Worm (Caenorhabditis elegans) whole organism, mixed stage, embryonic: ENCODE results near the gene gly-20.

Source experiments
- M03D4.4 ChIP-seq: sonication (generic microtip); optimal IDR thresholded peaks from 2 replicates; lab custom pipeline; 2017; ENCODE audit warnings: mild to moderate bottlenecking, missing genetic modification characterization, missing compliant biosample characterization
- bed-3 ChIP-seq: fragments of 200-800 bp; sonication (Bioruptor generic); optimal IDR thresholded peaks from 3 replicates; lab custom pipeline; 2018; ENCODE audit warnings: mild to moderate bottlenecking, missing genetic modification characterization, moderate library complexity, missing compliant biosample characterization
- blmp-1 ChIP-seq: fragments of 150-350 bp; optimal IDR thresholded peaks from 2 replicates; lab custom pipeline; 2014; ENCODE audit warnings: missing biosample characterization, missing genetic modification characterization
- ceh-39 ChIP-seq: fragments of 150-350 bp; optimal IDR thresholded peaks from 2 replicates; lab custom pipeline; 2014; ENCODE audit warnings: missing biosample characterization, missing genetic modification characterization
- ceh-43 ChIP-seq: fragments of 200-800 bp; sonication (Bioruptor generic); optimal IDR thresholded peaks from 2 replicates; lab custom pipeline; 2018; ENCODE audit warnings: mild to moderate bottlenecking, missing genetic modification characterization, moderate library complexity, missing compliant biosample characterization
- ceh-83 ChIP-seq: fragments of 200-800 bp; sonication (Bioruptor generic); optimal IDR thresholded peaks from 2 replicates; lab custom pipeline; 2018; ENCODE audit warnings: mild to moderate bottlenecking, missing genetic modification characterization, missing compliant biosample characterization
- ces-1 ChIP-seq: fragments of 150-350 bp; optimal IDR thresholded peaks from 2 replicates; lab custom pipeline; 2014; ENCODE audit warnings: missing biosample characterization, missing genetic modification reagents, missing genetic modification characterization
- cnd-1 ChIP-seq: fragments of 200-800 bp; sonication (Bioruptor generic); optimal IDR thresholded peaks from 2 replicates; lab custom pipeline; 2018; ENCODE audit warnings: mild to moderate bottlenecking, missing genetic modification characterization, missing compliant biosample characterization
- drap-1 ChIP-seq: fragments of 200-800 bp; sonication (Bioruptor generic); optimal IDR thresholded peaks from 3 replicates; lab custom pipeline; 2018; ENCODE audit warnings: mild to moderate bottlenecking, missing genetic modification characterization, missing compliant biosample characterization
- elt-1 ChIP-seq: sonication (generic microtip); optimal IDR thresholded peaks from 2 replicates; lab custom pipeline; 2017; ENCODE audit warnings: missing genetic modification characterization, mild to moderate bottlenecking, missing compliant biosample characterization, antibody characterized with exemption, moderate library complexity, borderline replicate concordance; ENCODE audit not compliant: insufficient read depth
- elt-3 ChIP-seq: fragments of 150-350 bp; optimal IDR thresholded peaks from 2 replicates; lab custom pipeline; 2014; ENCODE audit warnings: missing biosample characterization, missing genetic modification characterization
- flh-1 ChIP-seq: fragments of 200-800 bp; sonication (Bioruptor generic); optimal IDR thresholded peaks from 2 replicates; lab custom pipeline; 2018; ENCODE audit warnings: mild to moderate bottlenecking, missing genetic modification characterization, moderate library complexity, missing compliant biosample characterization
- ham-2 ChIP-seq: fragments of 200-800 bp; sonication (Bioruptor generic); optimal IDR thresholded peaks from 2 replicates; lab custom pipeline; 2018; ENCODE audit warnings: mild to moderate bottlenecking, missing genetic modification characterization, missing compliant biosample characterization
- hlh-1 ChIP-seq: fragments of 150-350 bp; optimal IDR thresholded peaks from 2 replicates; lab custom pipeline; 2014; ENCODE audit warnings: missing biosample characterization, missing genetic modification reagents, missing genetic modification characterization
- lin-13 ChIP-seq: fragments of 150-350 bp; optimal IDR thresholded peaks from 2 replicates; lab custom pipeline; 2014; ENCODE audit warnings: missing biosample characterization, missing genetic modification characterization
- lin-32 ChIP-seq: fragments of 200-800 bp; sonication (Bioruptor generic); optimal IDR thresholded peaks from 2 replicates; lab custom pipeline; 2018; ENCODE audit warnings: mild to moderate bottlenecking, missing genetic modification characterization, missing compliant biosample characterization
- lsy-2 ChIP-seq: fragments of 150-350 bp; optimal IDR thresholded peaks from 2 replicates; lab custom pipeline; 2014; ENCODE audit warnings: missing biosample characterization, missing genetic modification characterization
- mab-5 ChIP-seq: fragments of 150-350 bp; optimal IDR thresholded peaks from 2 replicates; lab custom pipeline; 2014; ENCODE audit warnings: missing biosample characterization, missing genetic modification characterization
- mep-1 ChIP-seq: fragments of 150-350 bp; optimal IDR thresholded peaks from 2 replicates; lab custom pipeline; 2017; ENCODE audit warnings: missing biosample characterization, missing genetic modification reagents, missing genetic modification characterization, inconsistent platforms
- mls-2 ChIP-seq: sonication (generic microtip); optimal IDR thresholded peaks from 2 replicates; lab custom pipeline; 2016; ENCODE audit warnings: mild to moderate bottlenecking, missing genetic modification characterization, moderate library complexity, missing compliant biosample characterization
- nhr-12 ChIP-seq: fragments of 150-350 bp; optimal IDR thresholded peaks from 2 replicates; lab custom pipeline; 2014; ENCODE audit warnings: missing biosample characterization, missing genetic modification characterization
- nhr-2 ChIP-seq: fragments of 150-350 bp; optimal IDR thresholded peaks from 2 replicates; lab custom pipeline; 2014; ENCODE audit warnings: missing biosample characterization, missing genetic modification characterization
- nhr-237 ChIP-seq: fragments of 150-350 bp; optimal IDR thresholded peaks from 2 replicates; lab custom pipeline; 2014; ENCODE audit warnings: missing biosample characterization, missing genetic modification characterization
- nhr-28 ChIP-seq: fragments of 150-350 bp; optimal IDR thresholded peaks from 2 replicates; lab custom pipeline; 2014; ENCODE audit warnings: missing biosample characterization, missing genetic modification characterization
- nhr-76 ChIP-seq: sonication (generic microtip); optimal IDR thresholded peaks from 2 replicates; lab custom pipeline; 2017; ENCODE audit warnings: missing biosample characterization, missing genetic modification characterization
- pha-4 ChIP-seq: fragments of 150-350 bp; optimal IDR thresholded peaks from 2 replicates; lab custom pipeline; 2018; ENCODE audit warnings: missing biosample characterization, missing genetic modification reagents, missing genetic modification characterization
- sem-2 ChIP-seq: fragments of 200-800 bp; sonication (Bioruptor generic); optimal IDR thresholded peaks from 2 replicates; lab custom pipeline; 2018; ENCODE audit warnings: mild to moderate bottlenecking, missing genetic modification characterization, missing compliant biosample characterization
- snpc-4 ChIP-seq: fragments of 150-350 bp; optimal IDR thresholded peaks from 2 replicates; lab custom pipeline; 2014; ENCODE audit warnings: missing biosample characterization, missing genetic modification characterization
- sptf-1 ChIP-seq: sonication (generic microtip); optimal IDR thresholded peaks from 2 replicates; lab custom pipeline; 2017; ENCODE audit warnings: mild to moderate bottlenecking, missing genetic modification characterization, moderate library complexity, missing compliant biosample characterization
- tbx-8 ChIP-seq: fragments of 200-800 bp; sonication (Bioruptor generic); optimal IDR thresholded peaks from 2 replicates; lab custom pipeline; 2018; ENCODE audit warnings: mild to moderate bottlenecking, missing genetic modification characterization, moderate library complexity, missing compliant biosample characterization
- unc-120 ChIP-seq: sonication (generic microtip); optimal IDR thresholded peaks from 2 replicates; lab custom pipeline; 2017; ENCODE audit warnings: missing genetic modification characterization, missing compliant biosample characterization; ENCODE audit not compliant: poor library complexity, severe bottlenecking
- unc-39 ChIP-seq: fragments of 150-350 bp; optimal IDR thresholded peaks from 2 replicates; lab custom pipeline; 2014; ENCODE audit warnings: missing biosample characterization, missing genetic modification characterization
- unc-62 ChIP-seq: fragments of 150-350 bp; optimal IDR thresholded peaks from 2 replicates; lab custom pipeline; 2014; ENCODE audit warnings: missing biosample characterization, missing genetic modification reagents, missing genetic modification characterization
- zip-8 ChIP-seq: fragments of 150-350 bp; optimal IDR thresholded peaks from 2 replicates; lab custom pipeline; 2014; ENCODE audit warnings: missing biosample characterization, missing genetic modification characterization
- ztf-11 ChIP-seq: fragments of 150-350 bp; optimal IDR thresholded peaks from 2 replicates; lab custom pipeline; 2014; ENCODE audit warnings: missing biosample characterization, missing genetic modification characterization

gly-20 gene

DNA sequence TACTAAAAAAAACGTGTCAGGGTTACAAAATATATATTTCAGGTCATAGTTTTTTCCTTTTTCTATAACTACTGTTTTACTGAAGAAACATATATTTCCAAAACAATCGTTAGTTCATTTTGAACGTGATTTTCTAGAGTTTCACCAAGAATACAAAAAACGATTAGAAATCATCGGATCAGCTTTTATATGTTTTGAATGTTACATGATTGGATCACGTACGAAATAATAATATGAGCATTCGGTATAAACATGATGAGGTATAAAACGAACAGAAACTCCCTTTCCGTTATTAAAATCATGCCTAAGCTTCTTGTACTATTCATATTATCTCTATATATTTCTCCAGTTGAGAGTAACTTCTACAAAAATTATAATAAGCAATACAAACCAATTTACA lies 9.5 kb upstream of the gly-20 start, which contains the start of gene clec-223:
Gene clec-223 (plus strand): TSS at position 301 of the 400 bp plus-strand sequence.
- TF ChIP-seq unc-120 (tag; lab: Kevin White, UChicago): no peak
- no peak for TF ChIP-seq sptf-1 (tag; lab: Kevin White, UChicago)
- no peak for TF ChIP-seq drap-1 (GFP tag; lab: Kevin White, UChicago)

DNA sequence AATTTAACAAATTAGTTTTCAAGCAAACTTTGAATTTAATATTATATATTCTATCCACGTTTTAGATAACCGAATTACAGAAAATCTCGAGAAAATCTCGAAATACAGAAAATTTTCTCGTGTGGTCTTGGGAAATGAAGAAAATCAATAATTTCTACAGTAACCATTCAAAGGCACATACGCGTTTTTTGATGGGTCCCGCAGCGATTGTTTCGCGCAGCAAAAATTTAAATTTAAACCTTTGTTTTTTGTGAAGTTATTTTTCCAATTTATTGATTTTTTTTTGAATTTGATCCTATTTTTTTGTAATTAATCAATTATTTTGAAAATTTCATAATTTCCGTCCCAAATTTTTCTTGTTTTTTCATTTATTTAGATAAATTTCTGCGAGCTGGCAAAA lies 2.8 kb upstream of the gly-20 start:
- TF ChIP-seq bed-3 (GFP tag; lab: Kevin White, UChicago) (no peak), sptf-1 (tag; lab: Kevin White, UChicago) (no peak), drap-1 (GFP tag; lab: Kevin White, UChicago) (no peak), unc-39 (tag; lab: Kevin White, UChicago) (no peak), pha-4 (tag; lab: Kevin White, UChicago) (no peak), sem-2 (GFP tag; lab: Kevin White, UChicago) (no peak), ceh-83 (GFP tag; lab: Kevin White, UChicago) (no peak), mls-2 (tag; lab: Kevin White, UChicago) (no peak), nhr-2 (tag; lab: Kevin White, UChicago) (no peak), unc-120 (tag; lab: Kevin White, UChicago) (no peak), hlh-1 (no peak), mab-5 (tag; lab: Kevin White, UChicago) (no peak), lin-32 (GFP tag; lab: Kevin White, UChicago) (no peak), unc-62 (GFP tag; lab: Kevin White, UChicago) (no peak), ceh-43 (GFP tag; lab: Kevin White, UChicago) (no peak), nhr-12 (no peak)

DNA sequence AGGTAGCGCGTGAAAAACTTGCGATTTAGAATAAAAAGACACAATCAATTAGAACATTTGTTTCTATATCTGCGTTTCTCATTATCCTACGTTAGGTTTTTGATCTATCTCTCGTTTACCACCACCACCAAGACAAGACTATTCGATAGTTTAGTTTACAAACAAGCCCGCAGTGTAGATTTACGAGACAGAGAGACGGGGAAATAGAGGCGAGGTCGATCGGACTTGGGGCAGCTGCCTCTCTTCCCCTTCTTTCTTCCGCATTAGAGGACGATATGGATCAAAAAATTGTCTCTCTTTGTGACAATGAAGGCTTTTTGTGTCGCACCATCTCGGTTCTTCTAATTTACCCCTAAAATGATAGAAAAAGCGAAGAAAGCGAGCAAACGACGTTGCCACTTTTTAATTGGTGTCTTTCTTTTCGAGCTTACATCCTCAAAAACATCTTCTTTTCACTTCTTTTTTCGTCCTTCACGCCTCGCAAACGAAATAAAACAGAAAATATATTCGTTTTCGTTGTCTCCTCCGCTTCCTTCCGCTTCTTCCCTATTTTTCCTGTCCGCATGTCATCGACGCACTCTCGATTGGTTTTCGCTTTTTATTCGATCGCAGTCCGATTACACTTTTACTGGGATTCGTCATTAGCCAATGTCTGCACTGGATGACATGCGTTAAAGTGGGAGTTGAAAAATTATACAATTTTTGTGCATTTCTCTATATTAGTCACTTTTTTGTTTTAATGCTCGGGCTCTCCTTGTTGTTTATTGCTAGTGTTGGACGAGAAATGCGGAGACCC lies 760 bp upstream of the gly-20 start:
- TF ChIP-seq ceh-43 (GFP tag; lab: Kevin White, UChicago) (no peak), blmp-1 (peak; percentile 69), flh-1 (GFP tag; lab: Kevin White, UChicago) (no peak), M03D4.4 (no peak), lin-32 (GFP tag; lab: Kevin White, UChicago) (no peak), unc-62 (GFP tag; lab: Kevin White, UChicago) (peak; percentile 39), nhr-76 (tag; lab: Kevin White, UChicago) (no peak), nhr-28 (tag; lab: Kevin White, UChicago) (no peak), nhr-12 (no peak), elt-1 (tag; lab: Kevin White, UChicago) (peak; percentile 41), pha-4 (tag; lab: Kevin White, UChicago) (no peak), unc-39 (tag; lab: Kevin White, UChicago) (no peak), lin-13 (tag; lab: Kevin White, UChicago) (no peak), mab-5 (tag; lab: Kevin White, UChicago) (no peak), nhr-2 (tag; lab: Kevin White, UChicago) (no peak), cnd-1 (tag; lab: Kevin White, UChicago) (no peak), lsy-2 (tag; lab: Kevin White, UChicago) (no peak), ceh-39 (tag; lab: Kevin White, UChicago) (peak; percentile 39), sem-2 (GFP tag; lab: Kevin White, UChicago) (no peak), snpc-4 (tag; lab: Kevin White, UChicago) (no peak), unc-120 (tag; lab: Kevin White, UChicago) (peak; percentile 38), elt-3 (no peak), ceh-83 (GFP tag; lab: Kevin White, UChicago) (no peak), ztf-11 (tag; lab: Kevin White, UChicago) (no peak), ces-1 (GFP tag; lab: Kevin White, UChicago) (peak; percentile 3), bed-3 (GFP tag; lab: Kevin White, UChicago) (no peak), sptf-1 (tag; lab: Kevin White, UChicago) (no peak), mls-2 (tag; lab: Kevin White, UChicago) (no peak), nhr-237 (tag; lab: Kevin White, UChicago) (no peak), mep-1 (tag; lab: Kevin White, UChicago) (peak; percentile 7), drap-1 (GFP tag; lab: Kevin White, UChicago) (no peak), hlh-1 (peak; percentile 91), tbx-8 (no peak), ham-2 (GFP tag; lab: Kevin White, UChicago) (peak; percentile 65), zip-8 (tag; lab: Kevin White, UChicago) (no peak)
